Fruit fly (Drosophila melanogaster) whole organism, embryonic: ENCODE results near the gene pod1.
A peak's percentile ranks its signal among the peaks of the same experiment; 100 is the strongest.

ENCODE experiments used
- ATbp ChIP-seq: fragments of 200-800 bp; sonication (Bioruptor generic); optimal IDR thresholded peaks from 2 replicates; lab custom pipeline; 2017; ENCODE audit warnings: missing biosample characterization, mild to moderate bottlenecking, missing genetic modification characterization, missing genetic modification reagents
- Abd-B ChIP-seq: fragments of 200-800 bp; sonication (Bioruptor generic); optimal IDR thresholded peaks from 2 replicates; lab custom pipeline; 2018; ENCODE audit warnings: missing biosample characterization, mild to moderate bottlenecking, missing genetic modification characterization, moderate library complexity
- Ada2b ChIP-seq: fragments of 200-800 bp; sonication (Bioruptor generic); IDR thresholded peaks from 2 replicates; pipeline ENCODE4 v1.3.6; 2022; ENCODE audit warnings: missing biosample characterization, missing genetic modification characterization
- Aef1 ChIP-seq: fragments of 200-800 bp; sonication (Bioruptor generic); IDR thresholded peaks from 3 replicates; pipeline ENCODE4 v1.3.6; 2022; ENCODE audit warnings: missing biosample characterization, missing genetic modification characterization
- Atf6 ChIP-seq: fragments of 200-800 bp; sonication (Bioruptor generic); IDR thresholded peaks from 2 replicates; pipeline ENCODE4 v1.3.6; 2022; ENCODE audit warnings: missing biosample characterization, missing genetic modification characterization
- Awh ChIP-seq: fragments of 200-800 bp; sonication (Bioruptor generic); IDR thresholded peaks from 2 replicates; pipeline ENCODE4, ENCODE4 v1.3.6; 2022; ENCODE audit warnings: missing biosample characterization, missing genetic modification characterization
- CG10366 ChIP-seq: fragments of 200-800 bp; sonication (Bioruptor generic); IDR thresholded peaks from 2 replicates; pipeline ENCODE4 v1.3.6; 2022; ENCODE audit warnings: missing biosample characterization, missing genetic modification characterization
- CG11504 ChIP-seq: fragments of 200-800 bp; sonication (Bioruptor generic); optimal IDR thresholded peaks from 3 replicates; lab custom pipeline; 2019; ENCODE audit warnings: missing biosample characterization, mild to moderate bottlenecking, missing genetic modification characterization, moderate library complexity
- CG12391 ChIP-seq: fragments of 200-800 bp; sonication (Bioruptor generic); optimal IDR thresholded peaks from 3 replicates; lab custom pipeline; 2018; ENCODE audit warnings: missing biosample characterization, mild to moderate bottlenecking, missing genetic modification characterization, moderate library complexity
- CG13296 ChIP-seq: fragments of 200-800 bp; sonication (Bioruptor generic); optimal IDR thresholded peaks from 3 replicates; lab custom pipeline; 2018; ENCODE audit warnings: missing biosample characterization, mild to moderate bottlenecking, missing genetic modification characterization
- CG17328 ChIP-seq: fragments of 200-800 bp; sonication (Bioruptor generic); IDR thresholded peaks from 2 replicates; pipeline ENCODE4 v1.3.6; 2022; ENCODE audit warnings: missing biosample characterization, missing genetic modification characterization
- CG17385 ChIP-seq: fragments of 200-800 bp; sonication (Bioruptor generic); optimal IDR thresholded peaks from 3 replicates; lab custom pipeline; 2018; ENCODE audit warnings: missing biosample characterization, mild to moderate bottlenecking, missing genetic modification characterization
- CG2678 ChIP-seq: fragments of 200-800 bp; sonication (Bioruptor generic); optimal IDR thresholded peaks from 3 replicates; lab custom pipeline; 2019; ENCODE audit warnings: missing biosample characterization, mild to moderate bottlenecking, missing genetic modification characterization, moderate library complexity
- CG32532 ChIP-seq: fragments of 200-800 bp; sonication (Bioruptor generic); IDR thresholded peaks from 2 replicates; pipeline ENCODE4 v1.3.6; 2022; ENCODE audit warnings: missing biosample characterization, missing genetic modification characterization
- CG3847 ChIP-seq: fragments of 200-800 bp; sonication (Bioruptor generic); IDR thresholded peaks from 2 replicates; pipeline ENCODE4 v1.3.6; 2022; ENCODE audit warnings: missing biosample characterization, missing genetic modification characterization
- CG6654 ChIP-seq: fragments of 200-800 bp; sonication (Bioruptor generic); optimal IDR thresholded peaks from 2 replicates; lab custom pipeline; 2017; ENCODE audit warnings: missing biosample characterization, mild to moderate bottlenecking, missing genetic modification characterization
- CG6689 ChIP-seq: fragments of 200-800 bp; sonication (Bioruptor generic); IDR thresholded peaks from 2 replicates; pipeline ENCODE4 v1.3.6; 2022; ENCODE audit warnings: missing biosample characterization, missing genetic modification characterization
- CG6813 ChIP-seq: fragments of 200-800 bp; sonication (Bioruptor generic); optimal IDR thresholded peaks from 2 replicates; lab custom pipeline; 2017; ENCODE audit warnings: missing biosample characterization, missing genetic modification characterization, mild to moderate bottlenecking, moderate library complexity, missing genetic modification reagents
- CG8388 ChIP-seq: fragments of 200-800 bp; sonication (Bioruptor generic); optimal IDR thresholded peaks from 2 replicates; lab custom pipeline; 2019; ENCODE audit warnings: missing biosample characterization, mild to moderate bottlenecking, missing genetic modification characterization, moderate library complexity
- CG8924 ChIP-seq: fragments of 200-800 bp; optimal IDR thresholded peaks from 3 replicates; lab custom pipeline; 2019; ENCODE audit warnings: missing biosample characterization, mild to moderate bottlenecking, missing genetic modification characterization, moderate library complexity
- CG9215 ChIP-seq: fragments of 200-800 bp; sonication (Bioruptor generic); IDR thresholded peaks from 2 replicates; pipeline ENCODE4 v1.3.6; 2022; ENCODE audit warnings: missing biosample characterization, missing genetic modification characterization
- D ChIP-seq, 2 experiments: fragments of 200-800 bp in 1 of 2; fragments of >200 bp in 1 of 2; sonication (Bioruptor generic) in 1 of 2; optimal IDR thresholded peaks; 2 replicates in 1 of 2; 3 replicates in 1 of 2; lab custom pipeline; 2017; ENCODE audit warnings: mild to moderate bottlenecking in 1 of 2, missing biosample characterization in 1 of 2, missing genetic modification characterization in 1 of 2, missing genetic modification reagents in 1 of 2
- Deaf1 ChIP-seq: fragments of 200-800 bp; optimal IDR thresholded peaks from 3 replicates; lab custom pipeline; 2019; ENCODE audit warnings: missing biosample characterization, mild to moderate bottlenecking, missing genetic modification characterization, moderate library complexity
- Drgx ChIP-seq: fragments of 200-800 bp; sonication (Bioruptor generic); IDR thresholded peaks from 2 replicates; pipeline ENCODE4 v1.3.6; 2022; ENCODE audit warnings: missing biosample characterization, missing genetic modification characterization
- Ets65A ChIP-seq: fragments of 200-800 bp; sonication (Bioruptor generic); peaks from one replicate; lab custom pipeline; 2016; ENCODE audit warnings: missing biosample characterization, missing genetic modification characterization
- HLH4C ChIP-seq: fragments of 200-800 bp; sonication (Bioruptor generic); IDR thresholded peaks from 3 replicates; pipeline ENCODE4 v1.3.6; 2022; ENCODE audit warnings: missing biosample characterization, missing genetic modification characterization; ENCODE audit not compliant: partially characterized antibody
- Jarid2 ChIP-seq: fragments of 200-800 bp; sonication (Bioruptor generic); optimal IDR thresholded peaks from 3 replicates; lab custom pipeline; 2017; ENCODE audit warnings: mild to moderate bottlenecking, missing biosample characterization, missing genetic modification reagents, missing genetic modification characterization
- Poxn ChIP-seq: fragments of 200-800 bp; sonication (Bioruptor generic); IDR thresholded peaks from 2 replicates; pipeline ENCODE4 v1.3.6; 2022; ENCODE audit warnings: missing biosample characterization, missing genetic modification characterization
- Sox100B ChIP-seq: fragments of 200-800 bp; sonication (Bioruptor generic); optimal IDR thresholded peaks from 3 replicates; lab custom pipeline; 2018; ENCODE audit warnings: missing biosample characterization, mild to moderate bottlenecking, missing genetic modification characterization
- Sox102F ChIP-seq: fragments of 200-800 bp; sonication (Bioruptor generic); optimal IDR thresholded peaks from 2 replicates; lab custom pipeline; 2018; ENCODE audit warnings: missing biosample characterization, mild to moderate bottlenecking, missing genetic modification characterization, moderate library complexity
- Ssrp ChIP-seq: fragments of 200-800 bp; sonication (Bioruptor generic); optimal IDR thresholded peaks from 2 replicates; lab custom pipeline; 2018; ENCODE audit warnings: missing biosample characterization, mild to moderate bottlenecking, missing genetic modification characterization, moderate library complexity
- ap ChIP-seq: fragments of 200-800 bp; sonication (Bioruptor generic); IDR thresholded peaks from 2 replicates; pipeline ENCODE4 v1.3.6; 2022; ENCODE audit warnings: missing biosample characterization, missing genetic modification characterization
- bab2 ChIP-seq: fragments of 200-800 bp; sonication (Bioruptor generic); optimal IDR thresholded peaks from 2 replicates; lab custom pipeline; 2016; ENCODE audit warnings: missing biosample characterization, missing genetic modification characterization
- ci ChIP-seq: fragments of 200-800 bp; sonication (Bioruptor generic); IDR thresholded peaks from 3 replicates; pipeline ENCODE4 v1.3.6; 2022; ENCODE audit warnings: missing biosample characterization, missing genetic modification characterization
- dan ChIP-seq: fragments of 200-800 bp; sonication (Bioruptor generic); IDR thresholded peaks from 2 replicates; pipeline ENCODE4 v1.3.6; 2022; ENCODE audit warnings: missing biosample characterization, missing genetic modification characterization
- dimm ChIP-seq: fragments of 200-800 bp; sonication (Bioruptor generic); IDR thresholded peaks from 2 replicates; pipeline ENCODE4 v1.3.6; 2022; ENCODE audit warnings: missing biosample characterization, missing genetic modification characterization
- ewg ChIP-seq: fragments of 200-800 bp; sonication (Bioruptor generic); optimal IDR thresholded peaks from 3 replicates; lab custom pipeline; 2017; ENCODE audit warnings: mild to moderate bottlenecking, missing biosample characterization, missing genetic modification reagents, missing genetic modification characterization
- gem ChIP-seq: fragments of 200-800 bp; sonication (Bioruptor generic); optimal IDR thresholded peaks from 2 replicates; lab custom pipeline; 2019; ENCODE audit warnings: missing biosample characterization, mild to moderate bottlenecking, missing genetic modification characterization, moderate library complexity
- hth ChIP-seq: fragments of >200 bp; optimal IDR thresholded peaks from 2 replicates; lab custom pipeline; 2017; ENCODE audit warnings: inconsistent platforms
- jing ChIP-seq: fragments of 200-800 bp; sonication (Bioruptor generic); optimal IDR thresholded peaks from 2 replicates; lab custom pipeline; 2018; ENCODE audit warnings: missing biosample characterization, mild to moderate bottlenecking, missing genetic modification characterization
- lmd ChIP-seq: fragments of 200-800 bp; sonication (Bioruptor generic); IDR thresholded peaks from 2 replicates; pipeline ENCODE4 v1.3.6; 2022; ENCODE audit warnings: missing biosample characterization, missing genetic modification characterization
- pho ChIP-seq: fragments of 200-800 bp; sonication (Bioruptor generic); optimal IDR thresholded peaks from 2 replicates; lab custom pipeline; 2016; ENCODE audit warnings: missing biosample characterization, missing genetic modification characterization
- phol ChIP-seq: fragments of 200-800 bp; sonication (Bioruptor generic); optimal IDR thresholded peaks from 3 replicates; lab custom pipeline; 2018; ENCODE audit warnings: missing biosample characterization, mild to moderate bottlenecking, missing genetic modification characterization, moderate library complexity
- pros ChIP-seq: fragments of 200-800 bp; sonication (Bioruptor generic); optimal IDR thresholded peaks from 3 replicates; lab custom pipeline; 2019; ENCODE audit warnings: missing biosample characterization, mild to moderate bottlenecking, missing genetic modification characterization, moderate library complexity
- row ChIP-seq: fragments of 200-800 bp; sonication (Bioruptor generic); IDR thresholded peaks from 3 replicates; pipeline ENCODE4 v1.3.6; 2022; ENCODE audit warnings: missing biosample characterization, missing genetic modification characterization
- sisA ChIP-seq: fragments of 200-800 bp; sonication (Bioruptor generic); IDR thresholded peaks from 2 replicates; pipeline ENCODE4 v1.3.6; 2022; ENCODE audit warnings: missing biosample characterization, missing genetic modification characterization
- sr ChIP-seq: fragments of 200-800 bp; sonication (Bioruptor generic); IDR thresholded peaks from 3 replicates; pipeline ENCODE4 v1.3.6; 2022; ENCODE audit warnings: missing biosample characterization, missing genetic modification characterization
- ssp ChIP-seq: fragments of 200-800 bp; sonication (Bioruptor generic); IDR thresholded peaks from 2 replicates; pipeline ENCODE4 v1.3.6; 2022; ENCODE audit warnings: missing biosample characterization, missing genetic modification characterization
- ttk ChIP-seq: fragments of 200-800 bp; sonication (Bioruptor generic); IDR thresholded peaks from 2 replicates; pipeline ENCODE4 v2.1.2; 2022; ENCODE audit warnings: missing biosample characterization, missing genetic modification characterization

pod1 gene

DNA sequence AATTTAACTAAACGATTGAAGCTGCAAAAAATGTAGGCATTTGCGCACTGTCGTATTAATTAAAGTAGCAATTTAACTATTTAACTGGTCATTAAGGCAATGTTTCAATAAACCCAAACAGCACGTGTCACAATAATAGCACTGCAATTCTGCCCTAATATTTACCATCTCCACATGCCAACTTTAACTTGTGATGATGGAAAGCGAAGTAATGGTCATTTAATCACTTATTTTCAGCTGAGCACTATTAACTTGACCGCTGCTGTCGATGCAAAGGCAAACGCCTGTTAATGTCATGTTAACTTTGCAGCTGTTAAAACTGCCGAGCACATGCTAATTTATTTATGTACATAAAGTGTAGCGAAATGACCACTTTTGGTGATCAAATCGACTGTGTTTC lies 9.3 kb upstream of the pod1 start (continued):
- no peak for TF ChIP-seq pros
- TF ChIP-seq Aef1 (GFP tag; lab: Robert Waterston, UW), result peak; percentile 85
- TF ChIP-seq hth (lab: Kevin White, UChicago), result no peak
- peak; percentile 51 for TF ChIP-seq Jarid2 (GFP tag; lab: Kevin White, UChicago)
- peak; percentile 68 for TF ChIP-seq dimm (GFP tag; lab: Robert Waterston, UW)

DNA sequence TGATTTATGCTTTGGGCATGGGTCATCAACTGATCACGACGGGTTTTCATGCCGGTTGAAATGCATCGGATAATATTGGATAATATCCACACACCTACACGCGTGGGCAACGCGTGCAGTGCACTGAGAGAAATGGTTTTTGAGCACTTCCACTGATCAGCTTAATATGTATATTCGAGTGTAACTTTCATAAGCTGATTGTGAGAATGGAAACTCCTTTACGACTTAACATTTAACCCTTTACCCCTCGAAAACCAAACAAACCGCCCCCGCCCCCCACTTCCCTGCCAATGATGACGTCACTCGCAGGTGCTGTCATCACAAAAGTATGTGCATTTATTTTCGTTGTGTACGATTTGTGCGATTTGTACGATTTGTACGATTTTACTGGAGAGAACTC lies 8.7 kb upstream of the pod1 start:
- TF ChIP-seq row (peak; percentile 35; the same call in 1 of the 3 replicates), sisA (peak; percentile 31; the same call in 1 of the 2 replicates), ap (0 out of 2 replicates have a peak, but pooled peaks have one; percentile 17), CG9215 (GFP tag; lab: Robert Waterston, UW) (peak; percentile 7; the same call in 1 of the 2 replicates), Ssrp (tag; lab: Kevin White, UChicago) (peak; percentile 42), CG11504 (tag; lab: Kevin White, UChicago) (peak; percentile 42), Ada2b (GFP tag; lab: Robert Waterston, UW) (0 out of 2 replicates have a peak, but pooled peaks have one; percentile 28), ATbp (peak; percentile 32), CG17328 (GFP tag; lab: Robert Waterston, UW) (0 out of 2 replicates have a peak, but pooled peaks have one; percentile 31), Ets65A (GFP tag; lab: Kevin White, UChicago) (peak; percentile 67), Atf6 (GFP tag; lab: Robert Waterston, UW) (peak; percentile 42; the same call in 1 of the 2 replicates), jing (GFP tag; lab: Kevin White, UChicago) (no peak), gem (tag; lab: Kevin White, UChicago) (peak; percentile 15), CG6654 (GFP tag; lab: Kevin White, UChicago) (no peak), ewg (GFP tag; lab: Kevin White, UChicago) (peak; percentile 2), sr (GFP tag; lab: Robert Waterston, UW) (peak; percentile 79), Sox102F (peak; percentile 43), Poxn (GFP tag; lab: Robert Waterston, UW) (no peak), Abd-B (GFP tag; lab: Kevin White, UChicago) (peak; percentile 20), CG6689 (GFP tag; lab: Robert Waterston, UW) (peak; percentile 28), CG13296 (GFP tag; lab: Kevin White, UChicago) (no peak), Drgx (GFP tag; lab: Robert Waterston, UW) (0 out of 2 replicates have a peak, but pooled peaks have one; percentile 21), CG2678 (tag; lab: Kevin White, UChicago) (peak; percentile 6), ci (GFP tag; lab: Robert Waterston, UW) (peak; percentile 64; the same call in 1 of the 3 replicates), pho (GFP tag; lab: Kevin White, UChicago) (no peak), CG6813 (GFP tag; lab: Kevin White, UChicago) (no peak), CG12391 (tag; lab: Kevin White, UChicago) (peak; percentile 3), ssp (0 out of 2 replicates have a peak, but pooled peaks have one; percentile 12), lmd (GFP tag; lab: Robert Waterston, UW) (peak; percentile 54), phol (tag; lab: Kevin White, UChicago) (peak; percentile 30), ttk (no peak), CG3847 (GFP tag; lab: Robert Waterston, UW) (0 out of 2 replicates have a peak, but pooled peaks have one; percentile 29), D (optimal IDR thresholded peaks at IDR 0.05; lab: Kevin White, UChicago) (no peak), D (GFP tag; optimal IDR thresholded peaks at IDR 0.05; lab: Kevin White, UChicago) (peak; percentile 20), HLH4C (GFP tag; lab: Robert Waterston, UW) (no peak), Awh (GFP tag; lab: Robert Waterston, UW) (peak; percentile 50; the same call in 1 of the 2 replicates), CG17385 (GFP tag; lab: Kevin White, UChicago) (no peak), CG8924 (no peak), bab2 (GFP tag; lab: Kevin White, UChicago) (no peak), dan (GFP tag; lab: Robert Waterston, UW) (no peak), Sox100B (GFP tag; lab: Kevin White, UChicago) (no peak), CG10366 (GFP tag; lab: Robert Waterston, UW) (peak; percentile 43), CG32532 (GFP tag; lab: Robert Waterston, UW) (peak; percentile 23; the same call in 1 of the 2 replicates), Deaf1 (no peak), CG8388 (GFP tag; lab: Kevin White, UChicago) (peak; percentile 7)
